Worm (Caenorhabditis elegans) whole organism, mixed stage, embryonic: ENCODE measurements around the gene C32H11.4.

Source experiments
- blmp-1 ChIP-seq: fragments of 150-350 bp; optimal IDR thresholded peaks from 2 replicates; lab custom pipeline; 2014; ENCODE audit warnings: missing biosample characterization, missing genetic modification characterization
- ceh-39 ChIP-seq: fragments of 150-350 bp; optimal IDR thresholded peaks from 2 replicates; lab custom pipeline; 2014; ENCODE audit warnings: missing biosample characterization, missing genetic modification characterization
- ceh-83 ChIP-seq: fragments of 200-800 bp; sonication (Bioruptor generic); optimal IDR thresholded peaks from 2 replicates; lab custom pipeline; 2018; ENCODE audit warnings: mild to moderate bottlenecking, missing genetic modification characterization, missing compliant biosample characterization
- drap-1 ChIP-seq: fragments of 200-800 bp; sonication (Bioruptor generic); optimal IDR thresholded peaks from 3 replicates; lab custom pipeline; 2018; ENCODE audit warnings: mild to moderate bottlenecking, missing genetic modification characterization, missing compliant biosample characterization
- flh-1 ChIP-seq: fragments of 200-800 bp; sonication (Bioruptor generic); optimal IDR thresholded peaks from 2 replicates; lab custom pipeline; 2018; ENCODE audit warnings: mild to moderate bottlenecking, missing genetic modification characterization, moderate library complexity, missing compliant biosample characterization
- ham-2 ChIP-seq: fragments of 200-800 bp; sonication (Bioruptor generic); optimal IDR thresholded peaks from 2 replicates; lab custom pipeline; 2018; ENCODE audit warnings: mild to moderate bottlenecking, missing genetic modification characterization, missing compliant biosample characterization
- hlh-1 ChIP-seq: fragments of 150-350 bp; optimal IDR thresholded peaks from 2 replicates; lab custom pipeline; 2014; ENCODE audit warnings: missing biosample characterization, missing genetic modification reagents, missing genetic modification characterization
- lin-13 ChIP-seq: fragments of 150-350 bp; optimal IDR thresholded peaks from 2 replicates; lab custom pipeline; 2014; ENCODE audit warnings: missing biosample characterization, missing genetic modification characterization
- lin-32 ChIP-seq: fragments of 200-800 bp; sonication (Bioruptor generic); optimal IDR thresholded peaks from 2 replicates; lab custom pipeline; 2018; ENCODE audit warnings: mild to moderate bottlenecking, missing genetic modification characterization, missing compliant biosample characterization
- mab-5 ChIP-seq: fragments of 150-350 bp; optimal IDR thresholded peaks from 2 replicates; lab custom pipeline; 2014; ENCODE audit warnings: missing biosample characterization, missing genetic modification characterization
- mep-1 ChIP-seq: fragments of 150-350 bp; optimal IDR thresholded peaks from 2 replicates; lab custom pipeline; 2017; ENCODE audit warnings: missing biosample characterization, missing genetic modification reagents, missing genetic modification characterization, inconsistent platforms
- nhr-12 ChIP-seq: fragments of 150-350 bp; optimal IDR thresholded peaks from 2 replicates; lab custom pipeline; 2014; ENCODE audit warnings: missing biosample characterization, missing genetic modification characterization
- nhr-2 ChIP-seq: fragments of 150-350 bp; optimal IDR thresholded peaks from 2 replicates; lab custom pipeline; 2014; ENCODE audit warnings: missing biosample characterization, missing genetic modification characterization
- nhr-237 ChIP-seq: fragments of 150-350 bp; optimal IDR thresholded peaks from 2 replicates; lab custom pipeline; 2014; ENCODE audit warnings: missing biosample characterization, missing genetic modification characterization
- nhr-76 ChIP-seq: sonication (generic microtip); optimal IDR thresholded peaks from 2 replicates; lab custom pipeline; 2017; ENCODE audit warnings: missing biosample characterization, missing genetic modification characterization
- pha-4 ChIP-seq: fragments of 150-350 bp; optimal IDR thresholded peaks from 2 replicates; lab custom pipeline; 2018; ENCODE audit warnings: missing biosample characterization, missing genetic modification reagents, missing genetic modification characterization
- sptf-1 ChIP-seq: sonication (generic microtip); optimal IDR thresholded peaks from 2 replicates; lab custom pipeline; 2017; ENCODE audit warnings: mild to moderate bottlenecking, missing genetic modification characterization, moderate library complexity, missing compliant biosample characterization
- tbx-8 ChIP-seq: fragments of 200-800 bp; sonication (Bioruptor generic); optimal IDR thresholded peaks from 2 replicates; lab custom pipeline; 2018; ENCODE audit warnings: mild to moderate bottlenecking, missing genetic modification characterization, moderate library complexity, missing compliant biosample characterization
- unc-120 ChIP-seq: sonication (generic microtip); optimal IDR thresholded peaks from 2 replicates; lab custom pipeline; 2017; ENCODE audit warnings: missing genetic modification characterization, missing compliant biosample characterization; ENCODE audit not compliant: poor library complexity, severe bottlenecking
- unc-62 ChIP-seq: fragments of 150-350 bp; optimal IDR thresholded peaks from 2 replicates; lab custom pipeline; 2014; ENCODE audit warnings: missing biosample characterization, missing genetic modification reagents, missing genetic modification characterization
- zip-8 ChIP-seq: fragments of 150-350 bp; optimal IDR thresholded peaks from 2 replicates; lab custom pipeline; 2014; ENCODE audit warnings: missing biosample characterization, missing genetic modification characterization

The C32H11.4 gene

ce11 chrIV:12967303-12967702, 46.2 kb downstream of the C32H11.4 start:
- TF ChIP-seq ceh-39 (tag; lab: Kevin White, UChicago): no peak
- TF ChIP-seq pha-4: no peak
- no peak for TF ChIP-seq flh-1
- no peak for TF ChIP-seq ham-2 (GFP tag; lab: Kevin White, UChicago)
- TF ChIP-seq nhr-2 (tag; lab: Kevin White, UChicago): no peak
- TF ChIP-seq tbx-8 (GFP tag; lab: Kevin White, UChicago): no peak
- TF ChIP-seq lin-13 (tag; lab: Kevin White, UChicago): no peak
- TF ChIP-seq drap-1 (GFP tag; lab: Kevin White, UChicago): no peak
- no peak for TF ChIP-seq lin-32
- TF ChIP-seq zip-8: no peak
- TF ChIP-seq blmp-1: no peak
- TF ChIP-seq nhr-76 (tag; lab: Kevin White, UChicago): no peak

ce11 chrIV:12969141-12969540, 48.1 kb downstream of the C32H11.4 start, which contains the start of gene F55G11.2:
Gene F55G11.2 (minus strand): TSS chrIV:12969289.
- no peak for TF ChIP-seq unc-120 (tag; lab: Kevin White, UChicago)
- TF ChIP-seq ceh-39 (tag; lab: Kevin White, UChicago): no peak
- no peak for TF ChIP-seq ceh-83 (GFP tag; lab: Kevin White, UChicago)
- no peak for TF ChIP-seq mab-5 (tag; lab: Kevin White, UChicago)
- no peak for TF ChIP-seq hlh-1
- no peak for TF ChIP-seq sptf-1 (tag; lab: Kevin White, UChicago)
- TF ChIP-seq zip-8: no peak
- no peak for TF ChIP-seq nhr-76 (tag; lab: Kevin White, UChicago)
- TF ChIP-seq nhr-2 (tag; lab: Kevin White, UChicago): no peak
- TF ChIP-seq unc-62: no peak
- no peak for TF ChIP-seq mep-1
- no peak for TF ChIP-seq nhr-237 (tag; lab: Kevin White, UChicago)
- no peak for TF ChIP-seq drap-1 (GFP tag; lab: Kevin White, UChicago)

DNA sequence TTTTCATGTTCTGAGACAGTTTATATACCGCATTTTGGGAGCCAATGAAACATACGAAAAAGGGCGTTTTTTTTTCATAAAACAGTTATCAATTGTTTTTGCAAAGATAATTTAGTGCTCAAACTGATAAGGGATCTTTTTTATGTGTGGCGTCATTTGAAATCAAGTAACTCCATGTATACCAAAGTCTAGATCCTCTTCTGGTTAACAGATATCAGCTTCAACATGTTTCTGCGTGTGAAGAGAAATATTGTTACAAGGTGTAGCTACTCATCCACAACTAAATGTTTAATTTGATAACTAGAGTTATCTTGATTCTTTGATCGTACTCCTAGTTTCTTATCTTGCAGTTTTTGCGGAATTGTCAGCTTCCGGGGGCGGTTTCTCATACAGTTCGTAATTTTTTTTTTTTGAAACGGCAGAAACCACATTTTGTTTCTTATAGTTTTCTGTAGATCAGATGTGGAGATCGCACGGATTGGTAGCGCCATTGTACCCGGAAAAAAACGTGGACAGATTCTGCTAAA, 51.0 kb downstream of the C32H11.4 start:
- no peak for TF ChIP-seq mep-1

DNA sequence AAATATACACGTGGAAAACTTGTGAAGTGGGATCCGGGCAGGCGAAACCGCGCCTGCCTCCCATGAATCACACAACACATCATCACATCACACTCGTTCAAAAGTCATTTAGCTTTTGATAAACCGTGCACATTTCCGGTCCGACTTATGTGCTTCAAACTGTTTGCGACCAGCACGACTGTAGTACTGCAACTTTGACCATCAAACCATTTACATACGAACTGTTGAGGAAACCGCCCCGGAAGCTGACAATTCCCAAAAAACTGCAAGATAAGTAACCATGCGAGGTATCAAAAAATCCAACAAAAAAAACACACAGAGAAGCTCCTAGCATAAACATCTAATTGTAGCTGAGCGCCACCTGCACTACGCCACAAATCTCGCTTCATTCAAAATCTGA, 51.7 kb downstream of the C32H11.4 start:
- TF ChIP-seq nhr-12 (no peak), mep-1 (no peak), tbx-8 (GFP tag; lab: Kevin White, UChicago) (no peak), nhr-237 (tag; lab: Kevin White, UChicago) (no peak)
